Fruit fly (Drosophila melanogaster) whole organism, adult: ENCODE data around the gene CG32320.

ENCODE experiments used
- CG11617 ChIP-seq: fragments of 200-800 bp; sonication (Bioruptor generic); optimal IDR thresholded peaks from 2 replicates; lab custom pipeline; 2017; ENCODE audit warnings: mild to moderate bottlenecking, missing biosample characterization, missing genetic modification reagents, missing genetic modification characterization
- CG12768 ChIP-seq: fragments of 200-800 bp; sonication (Bioruptor generic); optimal IDR thresholded peaks from 2 replicates; lab custom pipeline; 2017; ENCODE audit warnings: missing biosample characterization, missing genetic modification characterization, mild to moderate bottlenecking, moderate library complexity, missing genetic modification reagents
- CG14711 ChIP-seq: fragments of 200-800 bp; sonication (Bioruptor generic); optimal IDR thresholded peaks from 2 replicates; lab custom pipeline; 2018; ENCODE audit warnings: missing biosample characterization, mild to moderate bottlenecking, missing genetic modification characterization, moderate library complexity
- CG1620 ChIP-seq: fragments of 200-800 bp; sonication (Bioruptor generic); optimal IDR thresholded peaks from 2 replicates; lab custom pipeline; 2016; ENCODE audit warnings: missing biosample characterization, missing genetic modification characterization
- CG33017 ChIP-seq: fragments of 200-800 bp; sonication (Bioruptor generic); optimal IDR thresholded peaks from 2 replicates; lab custom pipeline; 2018; ENCODE audit warnings: missing biosample characterization, mild to moderate bottlenecking, missing genetic modification characterization, moderate library complexity
- CG5204 ChIP-seq: fragments of 200-800 bp; sonication (Bioruptor generic); optimal IDR thresholded peaks from 2 replicates; lab custom pipeline; 2016; ENCODE audit warnings: missing biosample characterization, missing genetic modification characterization
- CG7045 ChIP-seq: fragments of 200-800 bp; sonication (Bioruptor generic); optimal IDR thresholded peaks from 2 replicates; lab custom pipeline; 2017; ENCODE audit warnings: missing biosample characterization, mild to moderate bottlenecking, missing genetic modification characterization
- CG7101 ChIP-seq: fragments of 200-800 bp; sonication (Bioruptor generic); optimal IDR thresholded peaks from 2 replicates; lab custom pipeline; 2018; ENCODE audit warnings: missing biosample characterization, mild to moderate bottlenecking, missing genetic modification characterization, moderate library complexity
- Clk ChIP-seq: fragments of 200-800 bp; sonication (Bioruptor generic); optimal IDR thresholded peaks from 2 replicates; lab custom pipeline; 2017; ENCODE audit warnings: missing biosample characterization, missing genetic modification characterization
- Crg-1 ChIP-seq: fragments of 200-800 bp; sonication (Bioruptor generic); optimal IDR thresholded peaks from 2 replicates; lab custom pipeline; 2016; ENCODE audit warnings: missing biosample characterization, missing genetic modification characterization
- Hr96 ChIP-seq: fragments of 200-800 bp; sonication (Bioruptor generic); optimal IDR thresholded peaks from 2 replicates; lab custom pipeline; 2016; ENCODE audit warnings: missing biosample characterization, missing genetic modification characterization
- Mnt ChIP-seq: fragments of 200-800 bp; sonication (Bioruptor generic); optimal IDR thresholded peaks from 2 replicates; lab custom pipeline; 2016; ENCODE audit warnings: missing biosample characterization, mild to moderate bottlenecking, missing genetic modification characterization
- bab1 ChIP-seq: fragments of 200-800 bp; sonication (Bioruptor generic); optimal IDR thresholded peaks from 3 replicates; lab custom pipeline; 2019; ENCODE audit warnings: missing biosample characterization, mild to moderate bottlenecking, missing genetic modification characterization, moderate library complexity
- cic ChIP-seq: fragments of 200-800 bp; sonication (Bioruptor generic); optimal IDR thresholded peaks from 2 replicates; lab custom pipeline; 2017; ENCODE audit warnings: missing biosample characterization, mild to moderate bottlenecking, missing genetic modification characterization, moderate library complexity
- cnc ChIP-seq, 2 experiments: fragments of >200 bp; optimal IDR thresholded peaks; 2 replicates each; lab custom pipeline; 2017
- kay ChIP-seq: fragments of 200-800 bp; sonication (Bioruptor generic); peaks from one replicate; lab custom pipeline; 2016; ENCODE audit warnings: missing biosample characterization, missing genetic modification characterization, borderline replicate concordance
- ovo ChIP-seq: fragments of 200-800 bp; sonication (Bioruptor generic); optimal IDR thresholded peaks from 2 replicates; lab custom pipeline; 2016; ENCODE audit warnings: missing biosample characterization, missing genetic modification characterization
- pad ChIP-seq: fragments of 200-800 bp; sonication (Bioruptor generic); optimal IDR thresholded peaks from 3 replicates; lab custom pipeline; 2017; ENCODE audit warnings: missing biosample characterization, missing genetic modification characterization, mild to moderate bottlenecking, moderate library complexity, missing genetic modification reagents
- tj ChIP-seq: fragments of 200-800 bp; sonication (Bioruptor generic); optimal IDR thresholded peaks from 3 replicates; lab custom pipeline; 2017; ENCODE audit warnings: missing biosample characterization, mild to moderate bottlenecking, missing genetic modification characterization, moderate library complexity
- toe ChIP-seq: fragments of 200-800 bp; sonication (Bioruptor generic); optimal IDR thresholded peaks from 2 replicates; lab custom pipeline; 2016; ENCODE audit warnings: missing biosample characterization, missing genetic modification characterization

Gene CG32320

DNA sequence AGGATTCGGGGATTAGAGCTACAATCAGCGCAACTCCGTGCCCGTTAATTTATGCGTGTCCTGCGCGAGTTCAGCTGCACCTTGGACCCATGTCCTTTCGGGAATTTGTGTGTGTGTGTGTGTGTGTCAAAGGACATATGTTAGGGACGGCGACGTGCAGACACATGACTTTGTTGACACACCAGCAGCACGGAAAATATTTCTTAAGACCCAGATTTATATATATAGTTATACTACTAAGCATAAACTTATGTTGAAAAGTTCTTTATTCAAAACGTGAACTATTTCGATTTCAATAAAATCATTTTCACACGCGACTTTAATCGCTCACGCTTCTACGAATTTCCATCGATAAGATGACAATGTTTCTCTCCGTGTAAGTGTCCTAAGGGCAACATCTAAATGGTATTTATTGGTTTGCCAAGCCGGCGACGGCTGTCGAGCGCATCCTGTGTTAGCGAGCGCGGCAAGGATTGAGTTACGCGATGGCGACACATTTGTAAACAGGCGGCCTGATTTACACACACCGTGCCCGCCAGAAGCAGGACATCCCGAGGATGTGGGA is 33.2 kb downstream of the CG32320 start:
- TF ChIP-seq CG11617 = no peak
- TF ChIP-seq pad = no peak
- no peak for TF ChIP-seq ovo (GFP tag; lab: Kevin White, UChicago)
- no peak for TF ChIP-seq bab1 (GFP tag; lab: Kevin White, UChicago)

DNA sequence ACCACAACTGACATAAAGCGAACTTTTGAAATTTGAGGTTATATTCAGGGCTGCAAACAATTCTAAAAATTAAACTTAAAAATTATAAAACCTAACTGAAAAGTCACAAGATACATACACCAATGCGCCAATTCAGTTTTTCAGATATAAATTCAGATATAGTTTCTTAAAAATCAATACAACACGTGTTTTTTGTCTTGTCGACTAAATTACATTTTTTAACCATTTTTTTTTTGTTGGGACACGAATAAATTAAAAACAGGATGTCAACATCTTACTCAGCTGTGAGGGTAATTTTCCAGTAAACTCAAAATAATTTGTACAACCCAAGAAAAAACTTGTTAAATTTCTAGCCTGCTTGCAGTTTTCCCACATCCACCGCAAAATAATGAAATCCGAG is 39.4 kb downstream of the CG32320 start, which contains the start of gene SA2:
TSS of gene SA2 (minus strand) at position 101 of the 400 bp plus-strand sequence.
- TF ChIP-seq tj (GFP tag; lab: Kevin White, UChicago) (no peak), kay (GFP tag; lab: Kevin White, UChicago) (no peak), cic (GFP tag; lab: Kevin White, UChicago) (no peak), cnc (optimal IDR thresholded peaks at IDR 0.05; lab: Kevin White, UChicago) (no peak), toe (GFP tag; lab: Kevin White, UChicago) (no peak), pad (no peak), Hr96 (GFP tag; lab: Kevin White, UChicago) (no peak), CG11617 (no peak), CG14711 (tag; lab: Kevin White, UChicago) (no peak), Crg-1 (GFP tag; lab: Kevin White, UChicago) (no peak), Clk (no peak), CG12768 (GFP tag; lab: Kevin White, UChicago) (no peak), CG7101 (tag; lab: Kevin White, UChicago) (no peak), CG33017 (tag; lab: Kevin White, UChicago) (no peak), ovo (GFP tag; lab: Kevin White, UChicago) (no peak), CG7045 (no peak), bab1 (GFP tag; lab: Kevin White, UChicago) (no peak)

DNA sequence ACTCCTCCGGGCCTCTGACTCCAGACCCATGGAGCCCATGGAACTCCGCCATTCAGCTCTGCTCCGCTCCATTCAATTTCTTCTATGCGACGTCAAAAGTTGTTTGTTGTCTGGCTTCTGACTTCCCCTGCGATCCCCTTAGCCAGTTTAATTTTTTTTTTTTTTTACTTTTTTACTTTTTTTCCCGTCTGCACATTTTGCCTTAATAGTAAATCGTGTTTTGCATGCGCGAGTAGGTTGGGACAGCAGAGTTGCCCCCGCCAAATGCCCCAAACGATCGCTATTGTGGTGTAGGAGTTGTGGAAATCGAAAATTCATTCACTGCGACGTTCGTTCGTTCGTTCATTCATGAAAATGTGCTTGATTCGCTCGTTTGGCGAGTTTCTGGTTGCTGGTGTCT is 42.6 kb downstream of the CG32320 start:
- TF ChIP-seq CG14711 (tag; lab: Kevin White, UChicago) (no peak), tj (GFP tag; lab: Kevin White, UChicago) (peak; percentile 4), CG7045 (no peak), CG33017 (tag; lab: Kevin White, UChicago) (no peak)

DNA sequence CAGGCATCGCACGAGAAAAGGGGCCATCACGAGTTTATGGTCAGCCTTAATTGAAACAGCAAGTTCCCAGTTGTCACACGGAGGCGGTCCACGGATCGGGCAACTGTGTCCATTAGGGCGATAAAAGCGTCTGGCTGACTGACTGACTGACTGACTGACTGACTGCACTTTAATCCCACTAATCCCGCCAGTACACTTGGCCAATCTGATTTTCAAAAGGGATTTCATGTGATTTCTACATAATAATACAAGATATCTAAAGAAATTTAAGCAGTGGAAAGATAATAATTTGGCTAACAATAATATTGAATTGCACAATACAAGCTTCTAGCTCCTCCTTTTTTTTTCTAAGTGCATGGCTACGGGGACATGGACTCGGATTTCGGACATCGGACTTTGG is 43.9 kb downstream of the CG32320 start:
- TF ChIP-seq cic (GFP tag; lab: Kevin White, UChicago) (no peak), CG5204 (GFP tag; lab: Kevin White, UChicago) (no peak), cnc (optimal IDR thresholded peaks at IDR 0.05; lab: Kevin White, UChicago) (no peak), ovo (GFP tag; lab: Kevin White, UChicago) (no peak), Crg-1 (GFP tag; lab: Kevin White, UChicago) (no peak), kay (GFP tag; lab: Kevin White, UChicago) (no peak)

DNA sequence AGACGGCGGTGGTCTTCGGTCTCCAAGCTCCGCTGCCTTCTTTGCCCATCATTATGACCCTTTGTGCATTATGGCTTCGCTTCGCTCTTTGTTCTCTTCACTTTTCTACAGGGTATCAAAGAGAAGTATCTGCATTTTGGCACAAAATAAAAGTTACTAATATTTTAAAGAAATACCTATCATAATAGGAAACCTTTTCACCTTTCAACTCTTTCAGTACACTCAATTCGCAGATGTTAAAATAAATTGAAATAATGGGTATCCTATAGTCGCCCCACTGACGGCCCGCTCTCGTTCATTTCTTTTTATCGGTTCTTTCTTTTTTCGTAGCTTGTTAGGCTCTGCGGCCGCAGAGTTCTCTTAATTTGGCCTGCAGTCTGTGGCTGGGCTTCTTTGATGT is 44.5 kb downstream of the CG32320 start:
- no peak for TF ChIP-seq ovo (GFP tag; lab: Kevin White, UChicago)
- no peak for TF ChIP-seq toe (GFP tag; lab: Kevin White, UChicago)
- no peak for TF ChIP-seq CG7101 (tag; lab: Kevin White, UChicago)
- TF ChIP-seq CG7045 = no peak
- peak; percentile 8 for TF ChIP-seq bab1 (GFP tag; lab: Kevin White, UChicago)
- TF ChIP-seq CG5204 (GFP tag; lab: Kevin White, UChicago) = no peak
- no peak for TF ChIP-seq pad

DNA sequence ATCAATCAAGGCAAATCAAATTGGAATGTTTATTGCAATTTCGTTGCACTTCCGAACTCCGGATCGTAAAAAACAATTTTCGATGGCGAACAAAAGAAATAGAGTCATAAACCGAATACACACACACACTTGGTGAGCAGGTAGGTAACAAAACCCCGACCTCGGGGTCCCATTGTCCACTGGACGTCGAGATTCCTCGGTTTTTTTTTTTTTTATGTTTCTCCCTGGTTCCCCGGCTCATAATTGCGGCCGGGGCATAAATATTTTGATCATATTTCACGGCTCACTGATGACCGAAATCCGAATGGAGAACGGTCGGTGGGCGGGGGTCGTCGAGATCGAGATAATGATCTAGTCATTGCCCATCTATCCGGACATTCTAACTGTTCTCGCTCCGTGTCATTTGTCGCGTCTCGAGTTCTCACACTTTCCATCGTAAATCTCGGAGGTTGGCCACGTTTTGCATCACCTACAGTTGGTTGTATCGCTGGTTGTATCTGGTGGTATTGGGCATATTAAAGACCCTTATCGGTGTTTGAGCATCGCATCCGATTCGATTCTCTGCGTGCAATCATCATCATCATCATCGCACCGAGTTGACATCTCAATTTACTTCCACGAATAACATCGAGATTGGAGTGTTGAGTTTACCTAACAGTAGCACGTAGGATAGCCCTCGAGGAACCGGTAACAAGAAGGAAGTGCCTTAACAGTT is 49.6 kb downstream of the CG32320 start:
- TF ChIP-seq Crg-1 (GFP tag; lab: Kevin White, UChicago) = no peak
- no peak for TF ChIP-seq CG14711 (tag; lab: Kevin White, UChicago)
- TF ChIP-seq CG11617 = no peak
- TF ChIP-seq CG7101 (tag; lab: Kevin White, UChicago) = no peak
- TF ChIP-seq cic (GFP tag; lab: Kevin White, UChicago) = no peak
- TF ChIP-seq CG12768 (GFP tag; lab: Kevin White, UChicago) = no peak
- no peak for TF ChIP-seq cnc (optimal IDR thresholded peaks at IDR 0.05; lab: Kevin White, UChicago)
- no peak for TF ChIP-seq CG7045

DNA sequence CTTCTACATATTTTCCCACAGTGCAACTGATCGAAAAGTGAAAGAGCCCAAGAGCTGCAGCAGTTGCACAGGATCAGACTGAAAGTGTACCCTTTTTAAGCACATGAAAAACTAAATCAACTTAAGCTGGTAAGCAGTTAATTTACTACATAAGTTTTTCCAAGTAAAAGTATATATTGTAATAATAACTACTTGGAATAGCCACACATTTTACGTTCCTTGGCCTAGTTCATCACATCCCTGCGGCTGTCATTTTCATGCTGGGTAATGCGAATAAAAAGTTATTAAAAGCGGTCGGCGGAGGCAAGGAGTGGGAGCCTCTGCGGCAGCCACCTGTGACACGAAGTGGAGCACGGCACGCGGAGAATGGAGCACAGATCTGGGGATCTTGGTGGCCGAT is 52.6 kb downstream of the CG32320 start:
- TF ChIP-seq Mnt = no peak
- no peak for TF ChIP-seq CG11617
- TF ChIP-seq CG12768 (GFP tag; lab: Kevin White, UChicago) = no peak
- no peak for TF ChIP-seq CG14711 (tag; lab: Kevin White, UChicago)
- TF ChIP-seq Clk = no peak
- TF ChIP-seq kay (GFP tag; lab: Kevin White, UChicago) = no peak
- no peak for TF ChIP-seq cic (GFP tag; lab: Kevin White, UChicago)
- TF ChIP-seq pad = no peak
- TF ChIP-seq Crg-1 (GFP tag; lab: Kevin White, UChicago) = no peak
- no peak for TF ChIP-seq CG5204 (GFP tag; lab: Kevin White, UChicago)
- no peak for TF ChIP-seq CG1620
- TF ChIP-seq bab1 (GFP tag; lab: Kevin White, UChicago) = no peak
- no peak for TF ChIP-seq toe (GFP tag; lab: Kevin White, UChicago)
